Fruit fly (Drosophila melanogaster): Measurements from ENCODE around the gene CG12483.

CG12483 gene

dm6 chr3L:131998-132693 is 34.0 kb upstream of the CG12483 start (continued):
- TF ChIP-seq Eip74EF (GFP tag; optimal IDR thresholded peaks at IDR 0.05) (no peak), Atf6 (GFP tag; IDR thresholded peaks at IDR 0.05) (peak; percentile 26; the same call in 1 of the 2 replicates), CG18764 (GFP tag; optimal IDR thresholded peaks at IDR 0.05) (no peak), lola (GFP tag; optimal IDR thresholded peaks at IDR 0.05) (peak in 1 of 3 experiments; percentile 49), cg (GFP tag; optimal IDR thresholded peaks at IDR 0.05) (peak; percentile 74), eve (GFP tag; optimal IDR thresholded peaks at IDR 0.05) (peak in 1 of 2 experiments; percentile 70), ro (GFP tag; IDR thresholded peaks at IDR 0.05) (no peak), dmrt99B (tag; optimal IDR thresholded peaks at IDR 0.05) (peak; percentile 15), fd64A (GFP tag; optimal IDR thresholded peaks at IDR 0.05) (peak; percentile 8), CG32532 (GFP tag; IDR thresholded peaks at IDR 0.05) (peak; percentile 64; the same call in 1 of the 2 replicates), CG10543 (GFP tag; optimal IDR thresholded peaks at IDR 0.05) (peak; percentile 71), NFAT (GFP tag; IDR thresholded peaks at IDR 0.05) (peak; percentile 24; the same call in 1 of the 2 replicates), CG3995 (GFP tag; optimal IDR thresholded peaks at IDR 0.05) (no peak), ci (GFP tag; IDR thresholded peaks at IDR 0.05) (peak; percentile 67; the same call in 1 of the 3 replicates), Med (GFP tag) (peak; percentile 79), rib (GFP tag; IDR thresholded peaks at IDR 0.05) (peak; percentile 61; the same call in 1 of the 2 replicates), sr (GFP tag; IDR thresholded peaks at IDR 0.05) (no peak), CG9876 (GFP tag; optimal IDR thresholded peaks at IDR 0.05) (no peak), Opbp (GFP tag; IDR thresholded peaks at IDR 0.05; ENCODE audit: partially characterized antibody) (peak; percentile 46; the same call in 2 of the 3 replicates), CG9932 (GFP tag; IDR thresholded peaks at IDR 0.05) (0 out of 2 replicates have a peak, but pooled peaks have one; percentile 14), E2f1 (GFP tag; IDR thresholded peaks at IDR 0.05) (peak; percentile 31; the same call in 1 of the 2 replicates), sim (GFP tag; IDR thresholded peaks at IDR 0.05) (peak; percentile 41; the same call in 1 of the 2 replicates), CG12071 (GFP tag; optimal IDR thresholded peaks at IDR 0.05) (peak; percentile 3), Abd-B (GFP tag; optimal IDR thresholded peaks at IDR 0.05) (peak; percentile 1), cwo (GFP tag; optimal IDR thresholded peaks at IDR 0.05) (no peak), CG3163 (GFP tag; optimal IDR thresholded peaks at IDR 0.05) (peak; percentile 32), gcm (GFP tag; optimal IDR thresholded peaks at IDR 0.05) (no peak), unpg (GFP tag; optimal IDR thresholded peaks at IDR 0.05) (peak; percentile 9)

- no peak for TF ChIP-seq CTCF (GFP tag; optimal IDR thresholded peaks at IDR 0.05)
- no peak for TF ChIP-seq gt (GFP tag; IDR thresholded peaks at IDR 0.05)
- peak; percentile 34 for TF ChIP-seq eyg (GFP tag; optimal IDR thresholded peaks at IDR 0.05)
- TF ChIP-seq CG9932 (GFP tag; IDR thresholded peaks at IDR 0.05): peak; percentile 45
- no peak for TF ChIP-seq phol (tag; optimal IDR thresholded peaks at IDR 0.05)
- TF ChIP-seq Fer3 (tag; optimal IDR thresholded peaks at IDR 0.05): peak; percentile 34
- no peak for TF ChIP-seq ase (GFP tag; IDR thresholded peaks at IDR 0.05)
- no peak for TF ChIP-seq grau (tag; optimal IDR thresholded peaks at IDR 0.05)
- peak; percentile 85 for TF ChIP-seq CG34376 (GFP tag; optimal IDR thresholded peaks at IDR 0.05)
- TF ChIP-seq CG10366 (GFP tag; IDR thresholded peaks at IDR 0.05): no peak
- TF ChIP-seq HLHmδ (GFP tag; optimal IDR thresholded peaks at IDR 0.05): peak; percentile 61
- no peak for TF ChIP-seq NfI (GFP tag; optimal IDR thresholded peaks at IDR 0.05)
- no peak for TF ChIP-seq Lim3 (GFP tag; IDR thresholded peaks at IDR 0.05)
- peak; percentile 100 for TF ChIP-seq sqz (GFP tag; optimal IDR thresholded peaks at IDR 0.05)
- no peak for TF ChIP-seq hb (GFP tag; IDR thresholded peaks at IDR 0.05; ENCODE audit: partially characterized antibody)
- TF ChIP-seq bigmax (GFP tag; optimal IDR thresholded peaks at IDR 0.05): no peak
- TF ChIP-seq dm (GFP tag; optimal IDR thresholded peaks at IDR 0.05): no peak
- peak; percentile 74 for TF ChIP-seq BtbVII (GFP tag; optimal IDR thresholded peaks at IDR 0.05)
- TF ChIP-seq Sox102F (GFP tag; optimal IDR thresholded peaks at IDR 0.05): no peak
- TF ChIP-seq Dfd (GFP tag; optimal IDR thresholded peaks at IDR 0.05): no peak
- peak in 1 of 2 experiments; percentile 25 for TF ChIP-seq eve (GFP tag; optimal IDR thresholded peaks at IDR 0.05)
- peak; percentile 24 for TF ChIP-seq MTF-1 (GFP tag; optimal IDR thresholded peaks at IDR 0.05; ENCODE audit: borderline replicate concordance)
Observed at dm6 chr3L:131151-131997, 33.2 kb upstream of the CG12483 start.

Data from whole organism, embryonic.